Worm (Caenorhabditis elegans) whole organism, L4 larva: ENCODE results near the gene gpr-1.

Source experiments
- D1046.2 ChIP-seq: fragments of 200-800 bp; sonication (Bioruptor generic); IDR thresholded peaks from 2 replicates; pipeline ENCODE4 v1.3.6; 2022; ENCODE audit warnings: missing genetic modification characterization, missing compliant biosample characterization
- F26F4.8 ChIP-seq: fragments of 200-800 bp; sonication (Bioruptor generic); conservative IDR thresholded peaks from 2 replicates; pipeline ENCODE4 v1.3.6; 2022; ENCODE audit warnings: missing genetic modification characterization, missing compliant biosample characterization
- F44E2.7 ChIP-seq: fragments of 200-800 bp; sonication (Bioruptor generic); IDR thresholded peaks from 2 replicates; pipeline ENCODE4 v2.1.2; 2022; ENCODE audit warnings: missing genetic modification characterization, missing compliant biosample characterization
- T20F7.1 ChIP-seq: fragments of 200-800 bp; sonication (Bioruptor generic); optimal IDR thresholded peaks from 2 replicates; lab custom pipeline; 2018; ENCODE audit warnings: mild to moderate bottlenecking, missing genetic modification characterization, missing compliant biosample characterization
- T26A8.4 ChIP-seq: fragments of 200-800 bp; sonication (Bioruptor generic); IDR thresholded peaks from 2 replicates; pipeline ENCODE4 v1.3.6; 2022; ENCODE audit warnings: missing genetic modification characterization, missing compliant biosample characterization
- ZK546.5 ChIP-seq, 2 experiments: sonication (generic microtip); optimal IDR thresholded peaks; 2 replicates each; lab custom pipeline; 2017; ENCODE audit warnings: missing biosample characterization in 2 of 2, missing genetic modification characterization in 2 of 2
- aly-2 ChIP-seq: sonication (generic microtip); optimal IDR thresholded peaks from 2 replicates; lab custom pipeline; 2018; ENCODE audit warnings: missing biosample characterization, missing genetic modification characterization
- arid-1 ChIP-seq: fragments of 200-800 bp; sonication (Bioruptor generic); conservative IDR thresholded peaks from 2 replicates; pipeline ENCODE4 v1.3.6; 2022; ENCODE audit warnings: missing genetic modification reagents, missing genetic modification characterization, missing compliant biosample characterization
- ceh-20 ChIP-seq: fragments of 200-800 bp; sonication (Bioruptor generic); IDR thresholded peaks from 2 replicates; pipeline ENCODE4 v1.3.6; 2022; ENCODE audit warnings: missing genetic modification reagents, missing genetic modification characterization, missing compliant biosample characterization
- ceh-44 ChIP-seq: fragments of 200-800 bp; sonication (Bioruptor generic); IDR thresholded peaks from 2 replicates; pipeline ENCODE4 v1.3.6; 2022; ENCODE audit warnings: missing genetic modification reagents, missing genetic modification characterization, missing compliant biosample characterization
- ceh-62 ChIP-seq: sonication (generic microtip); optimal IDR thresholded peaks from 2 replicates; lab custom pipeline; 2017; ENCODE audit warnings: missing biosample characterization, missing genetic modification characterization
- ctbp-1 ChIP-seq: fragments of 200-800 bp; sonication (Bioruptor generic); IDR thresholded peaks from 2 replicates; pipeline ENCODE4 v1.3.6; 2022; ENCODE audit warnings: missing genetic modification reagents, missing genetic modification characterization, missing compliant biosample characterization
- daf-16 ChIP-seq, 3 experiments: sonication (generic microtip); optimal IDR thresholded peaks; 2 replicates each; lab custom pipeline; 2016 to 2017; ENCODE audit warnings: missing genetic modification characterization in 3 of 3, missing genetic modification reagents in 3 of 3, mild to moderate bottlenecking in 2 of 3, missing compliant biosample characterization in 2 of 3, missing biosample characterization in 1 of 3, moderate library complexity in 1 of 3
- dmd-9 ChIP-seq: fragments of 200-800 bp; sonication (Bioruptor generic); IDR thresholded peaks from 2 replicates; pipeline ENCODE4 v1.3.6; 2022; ENCODE audit warnings: missing genetic modification reagents, missing genetic modification characterization, missing compliant biosample characterization
- fkh-10 ChIP-seq: fragments of 150-350 bp; optimal IDR thresholded peaks from 2 replicates; lab custom pipeline; 2014; ENCODE audit warnings: missing biosample characterization, missing genetic modification reagents, missing genetic modification characterization
- hmg-1.1 ChIP-seq: fragments of 200-800 bp; sonication (Bioruptor generic); IDR thresholded peaks from 2 replicates; pipeline ENCODE4 v1.3.6; 2022; ENCODE audit warnings: missing genetic modification reagents, missing genetic modification characterization, missing compliant biosample characterization
- lim-7 ChIP-seq: fragments of 200-800 bp; sonication (Bioruptor generic); IDR thresholded peaks from 2 replicates; pipeline ENCODE4 v1.3.6; 2022; ENCODE audit warnings: missing genetic modification characterization, missing compliant biosample characterization
- lsy-2 ChIP-seq, 2 experiments: fragments of 150-350 bp in 1 of 2; sonication (generic microtip) in 1 of 2; optimal IDR thresholded peaks; 2 replicates each; lab custom pipeline; 2014 to 2017; ENCODE audit warnings: missing biosample characterization in 2 of 2, missing genetic modification characterization in 2 of 2
- mdl-1 ChIP-seq, 2 experiments: fragments of 150-350 bp in 1 of 2; sonication (generic microtip) in 1 of 2; optimal IDR thresholded peaks; 2 replicates each; lab custom pipeline; 2014 to 2017; ENCODE audit warnings: missing biosample characterization in 2 of 2, missing genetic modification characterization in 2 of 2
- mdt-29 ChIP-seq: fragments of 200-800 bp; sonication (Bioruptor generic); IDR thresholded peaks from 2 replicates; pipeline ENCODE4 v1.3.6; 2022; ENCODE audit warnings: missing genetic modification reagents, missing genetic modification characterization, missing compliant biosample characterization
- mes-2 ChIP-seq: sonication (generic microtip); optimal IDR thresholded peaks from 2 replicates; lab custom pipeline; 2016; ENCODE audit warnings: missing genotype, mild to moderate bottlenecking, missing genetic modification characterization, missing compliant biosample characterization; ENCODE audit not compliant: poor library complexity, severe bottlenecking
- nhr-28 ChIP-seq: fragments of 150-350 bp; optimal IDR thresholded peaks from 2 replicates; lab custom pipeline; 2014; ENCODE audit warnings: missing biosample characterization, missing genetic modification characterization
- nhr-41 ChIP-seq: fragments of 200-800 bp; sonication (Bioruptor generic); IDR thresholded peaks from 2 replicates; pipeline ENCODE4 v1.3.6; 2022; ENCODE audit warnings: missing genetic modification reagents, missing genetic modification characterization, missing compliant biosample characterization
- pha-4 ChIP-seq, 2 experiments: fragments of 150-350 bp in 1 of 2; fragments of 200-800 bp in 1 of 2; sonication (Bioruptor generic) in 1 of 2; IDR thresholded peaks in 1 of 2; optimal IDR thresholded peaks in 1 of 2; 2 replicates each; pipeline versions ENCODE4 v1.3.6 to Lab custom; 2014 to 2022; ENCODE audit warnings: missing genetic modification characterization in 2 of 2, missing genetic modification reagents in 2 of 2, missing biosample characterization in 1 of 2, missing compliant biosample characterization in 1 of 2
- pqm-1 ChIP-seq: sonication (generic microtip); optimal IDR thresholded peaks from 2 replicates; lab custom pipeline; 2017; ENCODE audit warnings: missing biosample characterization, missing genetic modification characterization
- saeg-2 ChIP-seq: fragments of 200-800 bp; sonication (Bioruptor generic); IDR thresholded peaks from 2 replicates; pipeline ENCODE4 v1.3.6; 2022; ENCODE audit warnings: missing genetic modification reagents, missing genetic modification characterization, missing compliant biosample characterization
- skn-1 ChIP-seq: fragments of 150-350 bp; optimal IDR thresholded peaks from 2 replicates; lab custom pipeline; 2014; ENCODE audit warnings: missing biosample characterization, missing genetic modification characterization
- snpc-1.2 ChIP-seq: fragments of 200-800 bp; sonication (Bioruptor generic); IDR thresholded peaks from 2 replicates; pipeline ENCODE4 v1.3.6; 2022; ENCODE audit warnings: missing genetic modification reagents, missing genetic modification characterization, missing compliant biosample characterization
- spr-3 ChIP-seq: fragments of 200-800 bp; sonication (Bioruptor generic); optimal IDR thresholded peaks from 2 replicates; lab custom pipeline; 2018; ENCODE audit warnings: mild to moderate bottlenecking, missing genetic modification characterization, missing compliant biosample characterization
- unc-130 ChIP-seq: sonication (generic microtip); optimal IDR thresholded peaks from 2 replicates; lab custom pipeline; 2016; ENCODE audit warnings: missing genetic modification reagents, missing genetic modification characterization, missing compliant biosample characterization
- unc-62 ChIP-seq, 3 experiments: fragments of 150-350 bp in 1 of 3; sonication (generic microtip); optimal IDR thresholded peaks in 2 of 3; peaks in 1 of 3; 1 replicate in 1 of 3; 2 replicates in 2 of 3; lab custom pipeline; 2014 to 2017; ENCODE audit warnings: missing biosample characterization in 3 of 3, missing genetic modification characterization in 3 of 3, missing genetic modification reagents in 3 of 3, missing genotype in 1 of 3
- vab-7 ChIP-seq: fragments of 200-800 bp; sonication (Bioruptor generic); IDR thresholded peaks from 2 replicates; pipeline ENCODE4 v1.3.6; 2022; ENCODE audit warnings: missing genetic modification reagents, missing genetic modification characterization, missing compliant biosample characterization
- zfp-3 ChIP-seq: fragments of 200-800 bp; sonication (Bioruptor generic); conservative IDR thresholded peaks from 2 replicates; pipeline ENCODE4 v1.3.6; 2022; ENCODE audit warnings: missing genetic modification reagents, missing genetic modification characterization, missing compliant biosample characterization
- zip-2 ChIP-seq: fragments of 150-350 bp; optimal IDR thresholded peaks from 2 replicates; lab custom pipeline; 2014; ENCODE audit warnings: missing biosample characterization, missing genetic modification characterization

The gpr-1 gene

DNA sequence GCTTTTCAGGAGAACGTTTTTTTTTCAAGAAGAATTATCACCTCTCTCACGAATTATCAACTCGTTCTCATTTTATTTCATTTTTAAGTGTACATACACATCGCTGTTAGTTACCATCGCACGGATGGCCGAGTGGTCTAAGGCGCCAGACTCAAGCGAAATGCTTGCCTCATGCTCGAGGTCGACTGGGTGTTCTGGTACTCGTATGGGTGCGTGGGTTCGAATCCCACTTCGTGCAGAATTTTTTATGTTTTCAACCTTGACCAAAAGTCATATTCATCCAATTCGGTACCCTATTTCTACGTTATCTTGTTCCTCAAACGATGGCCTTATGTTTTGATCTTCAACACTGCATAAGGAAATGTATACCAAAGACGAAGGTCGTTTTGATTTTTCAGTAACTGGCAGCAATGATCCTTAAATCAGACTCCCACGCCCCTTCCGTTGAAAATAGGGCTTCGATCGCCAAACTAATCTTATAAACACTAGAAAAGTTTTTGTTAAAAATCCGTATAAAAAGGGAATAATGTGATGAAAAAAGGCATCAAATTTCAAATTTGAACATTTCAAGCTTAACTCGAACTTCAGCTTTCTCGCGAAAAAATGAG, 10.6 kb downstream of the gpr-1 start, which contains the start of gene fip-1 (continued):
- TF ChIP-seq hmg-1.1 (peak; percentile 41), nhr-28 (no peak), fkh-10 (no peak), skn-1 (tag; lab: Kevin White, UChicago) (no peak), unc-130 (GFP tag; lab: Kevin White, UChicago) (peak; percentile 33)

DNA sequence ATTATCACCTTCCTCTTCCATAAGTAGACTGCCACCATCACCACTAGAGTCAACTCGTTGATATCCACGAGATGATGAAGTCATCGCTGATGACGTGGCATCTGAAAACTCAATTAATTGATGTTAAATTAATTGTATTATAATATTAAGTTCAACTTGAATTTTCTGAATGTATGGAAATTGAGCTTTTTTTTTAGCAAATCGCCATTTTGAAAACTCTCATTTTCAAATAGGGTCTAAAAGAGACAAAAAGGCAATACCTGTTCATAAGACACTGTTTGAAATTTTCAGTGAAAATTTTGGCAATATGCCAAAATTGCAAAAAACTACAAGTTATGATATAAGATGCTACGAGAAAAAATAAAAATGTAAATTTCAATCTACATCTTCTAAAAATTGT, 14.9 kb downstream of the gpr-1 start, which contains the start of gene twk-7:
Gene twk-7 (minus strand): TSS at position 101 of the 400 bp plus-strand sequence.
- no peak for TF ChIP-seq arid-1 (GFP tag; lab: Robert Waterston, UW)
- TF ChIP-seq zfp-3 (GFP tag; lab: Robert Waterston, UW), result no peak
- no peak for TF ChIP-seq dmd-9
- no peak for TF ChIP-seq mdl-1 (tag; optimal IDR thresholded peaks at IDR 0.05; lab: Kevin White, UChicago)

DNA sequence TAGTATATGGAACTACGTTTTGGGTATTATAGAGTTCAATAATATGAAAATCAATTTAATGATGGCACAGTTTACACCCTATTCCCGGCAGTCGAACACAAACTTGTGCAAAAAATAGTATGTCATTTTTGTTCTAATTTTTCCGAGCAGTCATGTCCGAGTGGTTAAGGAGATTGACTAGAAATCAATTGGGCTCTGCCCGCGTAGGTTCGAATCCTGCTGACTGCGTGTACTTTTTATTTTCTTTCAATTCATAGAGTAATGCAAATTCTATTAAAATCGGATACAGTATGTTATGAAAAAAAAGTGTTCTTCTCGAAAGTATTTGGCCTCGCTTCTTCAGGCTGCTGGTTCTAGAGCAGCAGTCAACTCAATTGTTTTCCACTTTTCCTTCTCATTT, 17.3 kb downstream of the gpr-1 start:
- TF ChIP-seq vab-7 (GFP tag; lab: Robert Waterston, UW) (peak; percentile 71), ZK546.5 (tag; optimal IDR thresholded peaks at IDR 0.05; lab: Kevin White, UChicago) (no peak), arid-1 (GFP tag; lab: Robert Waterston, UW) (no peak; the same call in 1 of the 2 replicates), ceh-20 (GFP tag; lab: Robert Waterston, UW) (0 out of 2 replicates have a peak, but pooled peaks have one; percentile 15), zip-2 (no peak), pqm-1 (tag; lab: Kevin White, UChicago) (no peak), T20F7.1 (GFP tag; lab: Kevin White, UChicago) (peak; percentile 13), D1046.2 (0 out of 2 replicates have a peak, but pooled peaks have one; percentile 47), F26F4.8 (GFP tag; lab: Robert Waterston, UW) (0 out of 2 replicates have a peak, but pooled peaks have one; percentile 42), mdt-29 (GFP tag; lab: Robert Waterston, UW) (no peak), mes-2 (tag; lab: Kevin White, UChicago) (peak; percentile 54), pha-4 (GFP tag; IDR thresholded peaks at IDR 0.05; lab: Robert Waterston, UW) (peak; percentile 66; the same call in 1 of the 2 replicates), pha-4 (tag; optimal IDR thresholded peaks at IDR 0.05; lab: Kevin White, UChicago) (no peak), spr-3 (GFP tag; lab: Kevin White, UChicago) (no peak), daf-16 (GFP tag; optimal IDR thresholded peaks at IDR 0.05; lab: Kevin White, UChicago) (peak in 1 of 2 experiments; percentile 45), daf-16 (tag; optimal IDR thresholded peaks at IDR 0.05; lab: Kevin White, UChicago) (peak; percentile 35), ceh-44 (GFP tag; lab: Robert Waterston, UW) (0 out of 2 replicates have a peak, but pooled peaks have one; percentile 39), lim-7 (GFP tag; lab: Robert Waterston, UW) (peak; percentile 77), saeg-2 (0 out of 2 replicates have a peak, but pooled peaks have one; percentile 26), F44E2.7 (0 out of 2 replicates have a peak, but pooled peaks have one; percentile 60), aly-2 (tag; lab: Kevin White, UChicago) (no peak), nhr-41 (GFP tag; lab: Robert Waterston, UW) (0 out of 2 replicates have a peak, but pooled peaks have one; percentile 25), hmg-1.1 (0 out of 2 replicates have a peak, but pooled peaks have one; percentile 12), unc-130 (GFP tag; lab: Kevin White, UChicago) (peak; percentile 26), snpc-1.2 (peak; percentile 37; the same call in 1 of the 2 replicates), T26A8.4 (0 out of 2 replicates have a peak, but pooled peaks have one; percentile 11), ctbp-1 (0 out of 2 replicates have a peak, but pooled peaks have one; percentile 32)

DNA sequence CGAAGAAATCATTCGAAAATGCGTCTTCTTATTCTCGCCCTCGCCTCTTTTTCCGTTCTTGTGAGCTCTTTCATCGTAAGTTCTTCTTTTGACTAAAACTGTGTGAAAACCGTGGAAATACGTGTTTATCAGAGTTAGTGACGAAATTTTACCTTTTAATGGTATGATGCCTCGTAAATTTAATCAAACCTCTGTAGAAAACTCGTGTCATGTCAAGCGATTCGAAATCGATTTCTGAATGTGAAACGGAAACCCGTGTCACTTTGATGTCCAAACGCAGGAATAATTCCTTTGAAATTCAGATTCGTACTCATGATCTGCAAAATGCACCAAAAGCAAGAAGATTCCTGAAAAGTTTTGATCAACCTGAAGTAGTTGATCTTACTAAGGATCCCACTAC, 19.9 kb downstream of the gpr-1 start, which contains the start of gene F22B7.3:
Gene F22B7.3 (plus strand): TSS at position 301 of the 400 bp plus-strand sequence.
- TF ChIP-seq unc-62 (GFP tag; optimal IDR thresholded peaks at IDR 0.05 in 1 of 2; lab: Kevin White, UChicago) (peak in 1 of 2 experiments; percentile 38), unc-62 (tag; optimal IDR thresholded peaks at IDR 0.05; lab: Kevin White, UChicago) (no peak), lsy-2 (tag; optimal IDR thresholded peaks at IDR 0.05; lab: Kevin White, UChicago) (no peak), aly-2 (tag; lab: Kevin White, UChicago) (no peak), ceh-62 (tag; lab: Kevin White, UChicago) (no peak)
